Worm (Caenorhabditis elegans): ENCODE measurements around the gene ptr-22.

The ptr-22 gene

DNA sequence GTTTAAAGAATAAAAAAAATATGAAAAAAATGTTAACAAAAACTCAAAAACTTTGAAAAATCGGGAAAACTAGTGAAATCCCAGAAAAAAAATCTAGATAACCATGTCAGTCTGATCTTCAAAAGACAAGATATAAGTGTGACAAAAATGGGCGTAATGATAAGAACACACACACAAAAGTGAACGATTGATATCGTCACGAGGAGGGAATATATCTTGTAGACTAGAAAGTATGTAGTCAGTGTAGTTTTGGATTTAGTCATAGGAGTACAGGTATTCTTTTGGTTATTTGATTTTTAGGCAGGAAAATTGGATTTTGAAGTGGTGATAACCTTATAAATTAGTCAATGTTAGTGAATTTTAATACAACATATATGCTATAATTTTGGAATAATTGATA lies 3.4 kb upstream of the ptr-22 start:
- TF ChIP-seq tbx-8 (GFP tag; optimal IDR thresholded peaks at IDR 0.05) (no peak), sptf-1 (tag; optimal IDR thresholded peaks at IDR 0.05) (no peak), lsy-2 (tag; optimal IDR thresholded peaks at IDR 0.05) (no peak), mls-2 (tag; optimal IDR thresholded peaks at IDR 0.05) (no peak), hlh-1 (tag; optimal IDR thresholded peaks at IDR 0.05) (no peak), snpc-4 (tag; optimal IDR thresholded peaks at IDR 0.05) (no peak), sem-2 (GFP tag; optimal IDR thresholded peaks at IDR 0.05) (no peak), elt-3 (tag; optimal IDR thresholded peaks at IDR 0.05) (no peak), M03D4.4 (tag; optimal IDR thresholded peaks at IDR 0.05) (no peak), lin-32 (GFP tag; optimal IDR thresholded peaks at IDR 0.05) (no peak), nhr-12 (tag; optimal IDR thresholded peaks at IDR 0.05) (no peak)

DNA sequence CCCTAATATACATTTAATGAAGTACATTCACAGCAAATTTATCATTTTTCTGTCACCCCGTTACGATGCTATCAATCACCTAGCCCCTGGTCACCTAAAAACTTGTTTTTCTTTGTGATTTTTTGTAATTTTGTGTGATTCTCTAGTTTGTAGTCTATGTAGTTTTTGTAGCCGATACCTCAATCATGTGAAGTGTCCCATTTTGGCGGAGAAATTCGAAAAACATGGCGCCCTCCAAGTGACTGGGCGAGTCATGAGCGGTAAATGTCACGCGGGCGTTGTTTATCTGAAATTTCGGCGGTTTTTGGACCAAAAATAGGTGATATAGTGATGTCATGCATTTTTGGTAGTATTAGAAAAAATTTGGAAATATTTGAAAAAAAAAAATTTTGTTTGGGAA lies 431 bp downstream of the ptr-22 start:
- TF ChIP-seq ceh-39 (tag; optimal IDR thresholded peaks at IDR 0.05) (no peak), drap-1 (GFP tag; optimal IDR thresholded peaks at IDR 0.05) (no peak), sem-2 (GFP tag; optimal IDR thresholded peaks at IDR 0.05) (no peak), nhr-12 (tag; optimal IDR thresholded peaks at IDR 0.05) (no peak), mep-1 (tag; optimal IDR thresholded peaks at IDR 0.05) (no peak), sptf-1 (tag; optimal IDR thresholded peaks at IDR 0.05) (no peak), ceh-83 (GFP tag; optimal IDR thresholded peaks at IDR 0.05) (no peak), pha-4 (tag; optimal IDR thresholded peaks at IDR 0.05) (no peak), lin-13 (tag; optimal IDR thresholded peaks at IDR 0.05) (no peak), bed-3 (GFP tag; optimal IDR thresholded peaks at IDR 0.05) (no peak), unc-120 (tag; optimal IDR thresholded peaks at IDR 0.05; ENCODE audit: poor library complexity, severe bottlenecking) (no peak), nhr-2 (tag; optimal IDR thresholded peaks at IDR 0.05) (no peak)

- TF ChIP-seq lsy-2 (tag; optimal IDR thresholded peaks at IDR 0.05) (no peak), unc-120 (tag; optimal IDR thresholded peaks at IDR 0.05; ENCODE audit: poor library complexity, severe bottlenecking) (no peak), lin-13 (tag; optimal IDR thresholded peaks at IDR 0.05) (no peak), ceh-39 (tag; optimal IDR thresholded peaks at IDR 0.05) (no peak), nhr-12 (tag; optimal IDR thresholded peaks at IDR 0.05) (no peak)
Measured at ce11 chrV:18917396-18917795, 13.8 kb downstream of the ptr-22 start.

- TF ChIP-seq unc-39 (tag; optimal IDR thresholded peaks at IDR 0.05) = no peak
- no peak for TF ChIP-seq pha-4 (tag; optimal IDR thresholded peaks at IDR 0.05)
- TF ChIP-seq nhr-28 (tag; optimal IDR thresholded peaks at IDR 0.05) = no peak
- no peak for TF ChIP-seq ham-2 (GFP tag; optimal IDR thresholded peaks at IDR 0.05)
- TF ChIP-seq elt-3 (tag; optimal IDR thresholded peaks at IDR 0.05) = no peak
- TF ChIP-seq nhr-76 (tag; optimal IDR thresholded peaks at IDR 0.05) = no peak
- TF ChIP-seq bed-3 (GFP tag; optimal IDR thresholded peaks at IDR 0.05) = no peak
- no peak for TF ChIP-seq sptf-1 (tag; optimal IDR thresholded peaks at IDR 0.05)
- TF ChIP-seq nhr-12 (tag; optimal IDR thresholded peaks at IDR 0.05) = no peak
- no peak for TF ChIP-seq ceh-39 (tag; optimal IDR thresholded peaks at IDR 0.05)
- no peak for TF ChIP-seq M03D4.4 (tag; optimal IDR thresholded peaks at IDR 0.05)
Measured at ce11 chrV:18913120-18913519, 18.1 kb downstream of the ptr-22 start.

ce11 chrV:18912555-18912954 lies 18.6 kb downstream of the ptr-22 start:
- TF ChIP-seq pha-4 (tag; optimal IDR thresholded peaks at IDR 0.05) (no peak), blmp-1 (tag; optimal IDR thresholded peaks at IDR 0.05) (no peak), elt-1 (tag; optimal IDR thresholded peaks at IDR 0.05; ENCODE audit: borderline replicate concordance, insufficient read depth) (no peak), flh-1 (GFP tag; optimal IDR thresholded peaks at IDR 0.05) (no peak), lin-32 (GFP tag; optimal IDR thresholded peaks at IDR 0.05) (no peak), elt-3 (tag; optimal IDR thresholded peaks at IDR 0.05) (no peak), sptf-1 (tag; optimal IDR thresholded peaks at IDR 0.05) (no peak), ceh-43 (GFP tag; optimal IDR thresholded peaks at IDR 0.05) (no peak), nhr-2 (tag; optimal IDR thresholded peaks at IDR 0.05) (no peak), M03D4.4 (tag; optimal IDR thresholded peaks at IDR 0.05) (no peak), snpc-4 (tag; optimal IDR thresholded peaks at IDR 0.05) (no peak), unc-120 (tag; optimal IDR thresholded peaks at IDR 0.05; ENCODE audit: poor library complexity, severe bottlenecking) (no peak)

DNA sequence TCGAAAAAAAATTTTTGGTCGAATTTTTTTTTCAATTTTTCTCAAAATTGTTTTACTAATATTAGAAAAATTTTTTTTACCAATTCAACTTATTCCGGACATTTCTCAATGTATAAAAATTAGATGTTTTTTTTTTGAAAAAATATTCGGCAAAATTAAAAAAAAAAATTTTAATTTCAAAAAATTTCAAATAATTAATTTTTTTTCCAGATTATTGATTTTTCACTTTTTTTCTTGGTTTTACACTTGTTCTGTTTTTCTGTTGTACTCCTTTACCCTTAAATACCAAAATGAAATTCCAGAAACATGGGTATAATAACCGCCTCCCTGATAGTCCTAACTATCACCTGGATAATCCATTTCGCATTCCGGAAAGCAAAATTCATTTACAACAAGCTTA lies 19.4 kb downstream of the ptr-22 start, which contains the start of gene cyp-42A1:
Gene cyp-42A1, plus strand, starts transcription at position 301 of the 400 bp plus-strand sequence.
- no peak for TF ChIP-seq ceh-39 (tag; optimal IDR thresholded peaks at IDR 0.05)
- TF ChIP-seq elt-3 (tag; optimal IDR thresholded peaks at IDR 0.05) = no peak
- no peak for TF ChIP-seq nhr-76 (tag; optimal IDR thresholded peaks at IDR 0.05)
- no peak for TF ChIP-seq nhr-28 (tag; optimal IDR thresholded peaks at IDR 0.05)
- no peak for TF ChIP-seq bed-3 (GFP tag; optimal IDR thresholded peaks at IDR 0.05)
- no peak for TF ChIP-seq unc-39 (tag; optimal IDR thresholded peaks at IDR 0.05)
- no peak for TF ChIP-seq ham-2 (GFP tag; optimal IDR thresholded peaks at IDR 0.05)
- no peak for TF ChIP-seq blmp-1 (tag; optimal IDR thresholded peaks at IDR 0.05)
- TF ChIP-seq pha-4 (tag; optimal IDR thresholded peaks at IDR 0.05) = no peak
- no peak for TF ChIP-seq mls-2 (tag; optimal IDR thresholded peaks at IDR 0.05)
- no peak for TF ChIP-seq lin-32 (GFP tag; optimal IDR thresholded peaks at IDR 0.05)
- TF ChIP-seq snpc-4 (tag; optimal IDR thresholded peaks at IDR 0.05) = no peak
- TF ChIP-seq sptf-1 (tag; optimal IDR thresholded peaks at IDR 0.05) = no peak
- TF ChIP-seq flh-1 (GFP tag; optimal IDR thresholded peaks at IDR 0.05) = no peak
- TF ChIP-seq unc-120 (tag; optimal IDR thresholded peaks at IDR 0.05; ENCODE audit: poor library complexity, severe bottlenecking) = no peak
- TF ChIP-seq hlh-1 (tag; optimal IDR thresholded peaks at IDR 0.05) = no peak
- no peak for TF ChIP-seq lin-13 (tag; optimal IDR thresholded peaks at IDR 0.05)
